Worm (Caenorhabditis elegans): Measurements from ENCODE around the gene srj-39.

Gene srj-39

DNA sequence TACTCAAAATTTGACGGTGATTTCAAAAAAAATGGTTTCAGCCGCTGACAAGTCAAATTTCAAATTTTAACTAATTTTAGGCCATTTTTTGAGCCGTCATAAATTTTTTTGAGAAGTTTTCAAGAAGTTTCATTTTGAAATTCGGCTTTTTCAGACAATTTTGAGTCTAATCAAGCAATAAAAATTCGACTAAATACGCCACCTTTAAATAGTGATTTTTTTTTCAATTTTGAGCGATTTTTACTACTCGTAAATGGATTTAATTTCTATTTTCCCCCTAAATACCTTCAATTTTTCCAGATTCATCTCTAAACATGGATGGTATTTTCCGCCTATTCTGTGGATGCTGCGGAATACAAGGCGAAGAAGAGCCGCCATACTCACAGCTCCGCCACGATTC is 39.8 kb downstream of the srj-39 start, which contains the start of gene Y45G5AL.1:
Gene Y45G5AL.1 (plus strand): TSS at position 301 of the 400 bp plus-strand sequence.
- TF ChIP-seq ceh-48 (tag; optimal IDR thresholded peaks at IDR 0.05): no peak
- TF ChIP-seq hlh-15 (tag; optimal IDR thresholded peaks at IDR 0.05): no peak
- no peak for TF ChIP-seq unc-86 (tag; optimal IDR thresholded peaks at IDR 0.05)
- no peak for TF ChIP-seq C08G9.2 (tag; optimal IDR thresholded peaks at IDR 0.05)
- no peak for TF ChIP-seq syd-9 (tag; optimal IDR thresholded peaks at IDR 0.05)
- TF ChIP-seq dve-1 (tag; optimal IDR thresholded peaks at IDR 0.05): no peak
- no peak for TF ChIP-seq rnt-1 (tag; optimal IDR thresholded peaks at IDR 0.05)
- no peak for TF ChIP-seq sdc-2 (tag; optimal IDR thresholded peaks at IDR 0.05)

DNA sequence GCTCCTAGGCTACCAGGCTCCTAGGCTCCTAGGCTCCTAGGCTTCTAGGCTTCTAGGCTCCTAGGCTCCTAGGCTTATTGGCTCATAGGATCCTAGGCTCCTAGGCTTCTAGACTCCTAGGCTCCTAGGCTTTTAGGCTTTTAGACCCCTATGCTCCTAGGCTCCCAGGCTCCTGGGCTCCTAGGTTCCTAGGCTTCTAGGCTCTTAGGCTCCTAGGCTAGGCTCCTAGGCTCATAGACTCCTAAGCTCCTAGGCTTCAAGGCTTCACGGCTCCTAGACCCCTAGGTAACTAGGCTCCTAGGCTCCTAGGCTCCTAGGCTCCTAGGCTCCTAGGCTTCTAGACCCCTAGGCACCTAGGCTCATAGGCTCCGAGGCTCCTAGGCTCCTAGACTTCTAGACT is 47.0 kb downstream of the srj-39 start:
- TF ChIP-seq pag-3 (tag; optimal IDR thresholded peaks at IDR 0.05; ENCODE audit: borderline replicate concordance) (peak; percentile 0), lim-6 (tag; optimal IDR thresholded peaks at IDR 0.05) (no peak), elt-4 (tag; optimal IDR thresholded peaks at IDR 0.05) (peak; percentile 66), ceh-30 (tag; optimal IDR thresholded peaks at IDR 0.05) (no peak)

DNA sequence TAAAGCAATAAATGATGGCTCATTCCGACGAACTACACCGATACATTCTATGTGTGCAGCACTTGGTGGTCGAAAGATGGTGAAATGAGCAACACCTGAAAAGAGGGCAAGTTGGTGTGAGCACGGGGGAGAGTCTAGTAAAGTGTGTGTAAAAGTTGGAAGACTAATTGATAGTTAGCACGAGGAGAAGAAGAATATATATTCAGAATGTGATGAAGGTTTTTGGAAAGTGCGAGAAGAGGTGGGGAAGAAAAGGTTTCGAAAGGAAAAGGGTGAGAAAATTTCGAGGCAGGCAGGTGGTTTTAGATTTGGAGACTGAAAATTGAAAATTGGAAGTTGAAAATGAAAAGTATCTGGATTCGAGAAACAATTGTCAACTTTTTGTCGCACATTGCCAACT is 47.8 kb downstream of the srj-39 start, which contains the start of gene Y45G5AM.6:
Gene Y45G5AM.6 (minus strand): TSS at position 101 of the 400 bp plus-strand sequence.
- TF ChIP-seq pqm-1 (tag; optimal IDR thresholded peaks at IDR 0.05) (no peak), ceh-14 (tag; optimal IDR thresholded peaks at IDR 0.05) (no peak), pag-3 (tag; optimal IDR thresholded peaks at IDR 0.05; ENCODE audit: borderline replicate concordance) (no peak), Y22D7AL.16 (tag; optimal IDR thresholded peaks at IDR 0.05) (no peak), dmd-4 (tag; optimal IDR thresholded peaks at IDR 0.05; ENCODE audit: borderline replicate concordance) (no peak), K02D7.2 (tag; optimal IDR thresholded peaks at IDR 0.05) (no peak), sdc-2 (tag; optimal IDR thresholded peaks at IDR 0.05) (no peak), hlh-6 (tag; optimal IDR thresholded peaks at IDR 0.05) (no peak), eyg-1 (tag; optimal IDR thresholded peaks at IDR 0.05) (no peak), ceh-22 (tag; optimal IDR thresholded peaks at IDR 0.05) (no peak), hlh-15 (tag; optimal IDR thresholded peaks at IDR 0.05) (no peak), ceh-18 (tag; optimal IDR thresholded peaks at IDR 0.05) (no peak), nhr-232 (tag; optimal IDR thresholded peaks at IDR 0.05) (no peak), lim-6 (tag; optimal IDR thresholded peaks at IDR 0.05) (no peak)
